Fruit fly (Drosophila melanogaster) whole organism, embryonic: ENCODE measurements around the gene me31B.
A peak's percentile ranks its signal among the peaks of the same experiment; 100 is the strongest.

Source experiments
- CG11696 ChIP-seq: fragments of 200-800 bp; sonication (Bioruptor generic); IDR thresholded peaks from 2 replicates; pipeline ENCODE4 v1.3.6; 2022; ENCODE audit warnings: missing biosample characterization, missing genetic modification characterization
- CG11723 ChIP-seq: fragments of 200-800 bp; sonication (Bioruptor generic); optimal IDR thresholded peaks from 2 replicates; lab custom pipeline; 2017; ENCODE audit warnings: missing biosample characterization, mild to moderate bottlenecking, missing genetic modification characterization
- CG12659 ChIP-seq: fragments of 200-800 bp; sonication (Bioruptor generic); optimal IDR thresholded peaks from 3 replicates; lab custom pipeline; 2017; ENCODE audit warnings: mild to moderate bottlenecking, missing biosample characterization, missing genetic modification reagents, missing genetic modification characterization
- CG17361 ChIP-seq: fragments of 200-800 bp; sonication (Bioruptor generic); IDR thresholded peaks from 3 replicates; pipeline ENCODE4 v1.3.6; 2022; ENCODE audit warnings: missing biosample characterization, missing genetic modification characterization
- CG17568 ChIP-seq: fragments of 200-800 bp; sonication (Bioruptor generic); optimal IDR thresholded peaks from 2 replicates; lab custom pipeline; 2018; ENCODE audit warnings: missing biosample characterization, mild to moderate bottlenecking, missing genetic modification characterization, moderate library complexity
- CG18476 ChIP-seq: fragments of 200-800 bp; sonication (Bioruptor generic); optimal IDR thresholded peaks from 2 replicates; lab custom pipeline; 2016; ENCODE audit warnings: missing biosample characterization, mild to moderate bottlenecking, missing genetic modification characterization
- CG3065 ChIP-seq: fragments of 200-800 bp; sonication (Bioruptor generic); optimal IDR thresholded peaks from 2 replicates; lab custom pipeline; 2016; ENCODE audit warnings: missing biosample characterization, missing genetic modification characterization
- CG4328 ChIP-seq: fragments of 200-800 bp; sonication (Bioruptor generic); optimal IDR thresholded peaks from 3 replicates; lab custom pipeline; 2017; ENCODE audit warnings: missing biosample characterization, missing genetic modification reagents, missing genetic modification characterization
- CG4404 ChIP-seq: fragments of 200-800 bp; sonication (Bioruptor generic); IDR thresholded peaks from 2 replicates; pipeline ENCODE4 v1.3.6; 2022; ENCODE audit warnings: missing biosample characterization, missing genetic modification characterization
- CG6765 ChIP-seq: fragments of 200-800 bp; sonication (Bioruptor generic); optimal IDR thresholded peaks from 3 replicates; lab custom pipeline; 2017; ENCODE audit warnings: missing biosample characterization, mild to moderate bottlenecking, missing genetic modification characterization
- CG7963 ChIP-seq: fragments of 200-800 bp; sonication (Bioruptor generic); IDR thresholded peaks from 3 replicates; pipeline ENCODE4 v1.3.6; 2022; ENCODE audit warnings: missing biosample characterization, missing genetic modification characterization; ENCODE audit not compliant: partially characterized antibody
- CG9727 ChIP-seq: fragments of 200-800 bp; sonication (Bioruptor generic); optimal IDR thresholded peaks from 3 replicates; lab custom pipeline; 2017; ENCODE audit warnings: missing biosample characterization, mild to moderate bottlenecking, missing genetic modification characterization
- CHES-1-like ChIP-seq: fragments of 200-800 bp; sonication (Bioruptor generic); optimal IDR thresholded peaks from 2 replicates; lab custom pipeline; 2016; ENCODE audit warnings: missing biosample characterization, missing genetic modification characterization
- CkIIα-i1 ChIP-seq: fragments of 200-800 bp; sonication (Bioruptor generic); IDR thresholded peaks from 2 replicates; pipeline ENCODE4 v1.3.6; 2022; ENCODE audit warnings: missing biosample characterization, missing genetic modification characterization
- Drgx ChIP-seq: fragments of 200-800 bp; sonication (Bioruptor generic); IDR thresholded peaks from 2 replicates; pipeline ENCODE4 v1.3.6; 2022; ENCODE audit warnings: missing biosample characterization, missing genetic modification characterization
- H15 ChIP-seq: fragments of 200-800 bp; sonication (Bioruptor generic); IDR thresholded peaks from 3 replicates; pipeline ENCODE4 v1.3.6; 2022; ENCODE audit warnings: missing biosample characterization, missing genetic modification characterization
- MBD-R2 ChIP-seq: fragments of 200-800 bp; sonication (Bioruptor generic); IDR thresholded peaks from 2 replicates; pipeline ENCODE4 v1.3.6; 2022; ENCODE audit warnings: missing biosample characterization, missing genetic modification characterization
- MTF-1 ChIP-seq: fragments of 200-800 bp; sonication (Bioruptor generic); optimal IDR thresholded peaks from 2 replicates; lab custom pipeline; 2018; ENCODE audit warnings: missing biosample characterization, mild to moderate bottlenecking, missing genetic modification characterization, borderline replicate concordance
- Mad ChIP-seq: fragments of 200-800 bp; sonication (Bioruptor generic); optimal IDR thresholded peaks from 2 replicates; lab custom pipeline; 2016; ENCODE audit warnings: missing biosample characterization, missing genetic modification characterization
- NC2α ChIP-seq: fragments of 200-800 bp; sonication (Bioruptor generic); optimal IDR thresholded peaks from 2 replicates; lab custom pipeline; 2016; ENCODE audit warnings: missing biosample characterization, missing genetic modification characterization
- Nf-YC ChIP-seq: fragments of 200-800 bp; optimal IDR thresholded peaks from 3 replicates; lab custom pipeline; 2019; ENCODE audit warnings: missing biosample characterization, mild to moderate bottlenecking, missing genetic modification characterization, moderate library complexity
- NfI ChIP-seq: fragments of 200-800 bp; sonication (Bioruptor generic); optimal IDR thresholded peaks from 3 replicates; lab custom pipeline; 2018; ENCODE audit warnings: missing biosample characterization, mild to moderate bottlenecking, missing genetic modification characterization, moderate library complexity
- Oaz ChIP-seq: fragments of 200-800 bp; sonication (Bioruptor generic); IDR thresholded peaks from 2 replicates; pipeline ENCODE4 v1.3.6; 2022; ENCODE audit warnings: missing biosample characterization, missing genetic modification characterization
- Sox100B ChIP-seq: fragments of 200-800 bp; sonication (Bioruptor generic); optimal IDR thresholded peaks from 3 replicates; lab custom pipeline; 2018; ENCODE audit warnings: missing biosample characterization, mild to moderate bottlenecking, missing genetic modification characterization
- amos ChIP-seq: fragments of 200-800 bp; sonication (Bioruptor generic); IDR thresholded peaks from 2 replicates; pipeline ENCODE4 v1.3.6; 2022; ENCODE audit warnings: missing biosample characterization, missing genetic modification characterization; ENCODE audit not compliant: partially characterized antibody
- az2 ChIP-seq: fragments of 200-800 bp; sonication (Bioruptor generic); optimal IDR thresholded peaks from 3 replicates; lab custom pipeline; 2016; ENCODE audit warnings: missing biosample characterization, missing genetic modification characterization
- bbx ChIP-seq: fragments of 200-800 bp; sonication (Bioruptor generic); IDR thresholded peaks from 2 replicates; pipeline ENCODE4 v1.3.6; 2022; ENCODE audit warnings: missing biosample characterization, missing genetic modification characterization; ENCODE audit not compliant: partially characterized antibody
- bcd ChIP-seq: fragments of 200-800 bp; sonication (Bioruptor generic); optimal IDR thresholded peaks from 2 replicates; lab custom pipeline; 2017; ENCODE audit warnings: missing biosample characterization, mild to moderate bottlenecking, missing genetic modification characterization
- btn ChIP-seq: fragments of 200-800 bp; sonication (Bioruptor generic); optimal IDR thresholded peaks from 2 replicates; lab custom pipeline; 2016; ENCODE audit warnings: missing biosample characterization, missing genetic modification characterization
- corto ChIP-seq: fragments of 200-800 bp; sonication (Bioruptor generic); optimal IDR thresholded peaks from 2 replicates; lab custom pipeline; 2016; ENCODE audit warnings: missing biosample characterization, mild to moderate bottlenecking, missing genetic modification characterization, moderate library complexity
- croc ChIP-seq: fragments of 200-800 bp; sonication (Bioruptor generic); conservative IDR thresholded peaks from 3 replicates; pipeline ENCODE4 v1.3.6; 2022; ENCODE audit warnings: missing biosample characterization, missing genetic modification characterization
- crp ChIP-seq, 2 experiments: fragments of 200-800 bp; sonication (Bioruptor generic); optimal IDR thresholded peaks; 2 replicates in 1 of 2; 3 replicates in 1 of 2; lab custom pipeline; 2017; ENCODE audit warnings: missing biosample characterization in 2 of 2, missing genetic modification characterization in 2 of 2, mild to moderate bottlenecking in 1 of 2, moderate library complexity in 1 of 2
- eve ChIP-seq, 2 experiments: fragments of >200 bp; optimal IDR thresholded peaks; 2 replicates each; lab custom pipeline; 2017; ENCODE audit warnings: missing biosample characterization in 2 of 2, missing genetic modification characterization in 2 of 2
- fd102C ChIP-seq: fragments of 200-800 bp; sonication (Bioruptor generic); optimal IDR thresholded peaks from 2 replicates; lab custom pipeline; 2018; ENCODE audit warnings: missing biosample characterization, mild to moderate bottlenecking, missing genetic modification characterization, moderate library complexity
- fd3F ChIP-seq: fragments of 200-800 bp; sonication (Bioruptor generic); optimal IDR thresholded peaks from 2 replicates; lab custom pipeline; 2018; ENCODE audit warnings: missing biosample characterization, mild to moderate bottlenecking, missing genetic modification characterization, moderate library complexity
- gsb-n ChIP-seq: fragments of 200-800 bp; sonication (Bioruptor generic); optimal IDR thresholded peaks from 3 replicates; lab custom pipeline; 2018; ENCODE audit warnings: missing biosample characterization, mild to moderate bottlenecking, missing genetic modification characterization
- hkb ChIP-seq, 2 experiments: fragments of 200-800 bp in 1 of 2; fragments of >200 bp in 1 of 2; sonication (Bioruptor generic) in 1 of 2; IDR thresholded peaks in 1 of 2; optimal IDR thresholded peaks in 1 of 2; 2 replicates each; pipeline versions ENCODE4 v1.3.6 to Lab custom; 2017 to 2022; ENCODE audit warnings: missing biosample characterization in 1 of 2, missing genetic modification characterization in 1 of 2
- jing ChIP-seq: fragments of 200-800 bp; sonication (Bioruptor generic); optimal IDR thresholded peaks from 2 replicates; lab custom pipeline; 2018; ENCODE audit warnings: missing biosample characterization, mild to moderate bottlenecking, missing genetic modification characterization
- lola ChIP-seq, 3 experiments: fragments of >200 bp in 2 of 3; fragments of 200-800 bp in 1 of 3; sonication (Bioruptor generic) in 1 of 3; optimal IDR thresholded peaks; 2 replicates each; lab custom pipeline; 2017 to 2019; ENCODE audit warnings: missing biosample characterization in 3 of 3, missing genetic modification characterization in 3 of 3, mild to moderate bottlenecking in 1 of 3, moderate library complexity in 1 of 3
- pfk ChIP-seq: fragments of 200-800 bp; sonication (Bioruptor generic); optimal IDR thresholded peaks from 2 replicates; lab custom pipeline; 2018; ENCODE audit warnings: missing biosample characterization, mild to moderate bottlenecking, missing genetic modification characterization, moderate library complexity
- pnt ChIP-seq: fragments of 200-800 bp; sonication (Bioruptor generic); optimal IDR thresholded peaks from 3 replicates; lab custom pipeline; 2016; ENCODE audit warnings: missing biosample characterization, missing genetic modification characterization
- sc ChIP-seq, 3 experiments: fragments of >200 bp in 2 of 3; fragments of 200-800 bp in 1 of 3; sonication (Bioruptor generic) in 1 of 3; optimal IDR thresholded peaks; 2 replicates in 2 of 3; 3 replicates in 1 of 3; lab custom pipeline; 2017; ENCODE audit warnings: mild to moderate bottlenecking in 1 of 3, missing biosample characterization in 1 of 3, missing genetic modification characterization in 1 of 3, missing genetic modification reagents in 1 of 3
- sr ChIP-seq: fragments of 200-800 bp; sonication (Bioruptor generic); IDR thresholded peaks from 3 replicates; pipeline ENCODE4 v1.3.6; 2022; ENCODE audit warnings: missing biosample characterization, missing genetic modification characterization
- tio ChIP-seq: fragments of 200-800 bp; sonication (Bioruptor generic); optimal IDR thresholded peaks from 2 replicates; lab custom pipeline; 2017; ENCODE audit warnings: missing biosample characterization, missing genetic modification characterization, inconsistent platforms
- tx ChIP-seq: fragments of 200-800 bp; sonication (Bioruptor generic); optimal IDR thresholded peaks from 2 replicates; lab custom pipeline; 2016; ENCODE audit warnings: missing biosample characterization, missing genetic modification characterization
- zfh1 ChIP-seq: fragments of 200-800 bp; sonication (Bioruptor generic); IDR thresholded peaks from 3 replicates; pipeline ENCODE4 v1.3.6; 2022; ENCODE audit warnings: missing biosample characterization, missing genetic modification characterization
- zfh2 ChIP-seq: fragments of 200-800 bp; sonication (Bioruptor generic); optimal IDR thresholded peaks from 2 replicates; lab custom pipeline; 2016; ENCODE audit warnings: missing biosample characterization, missing genetic modification characterization

The me31B gene

DNA sequence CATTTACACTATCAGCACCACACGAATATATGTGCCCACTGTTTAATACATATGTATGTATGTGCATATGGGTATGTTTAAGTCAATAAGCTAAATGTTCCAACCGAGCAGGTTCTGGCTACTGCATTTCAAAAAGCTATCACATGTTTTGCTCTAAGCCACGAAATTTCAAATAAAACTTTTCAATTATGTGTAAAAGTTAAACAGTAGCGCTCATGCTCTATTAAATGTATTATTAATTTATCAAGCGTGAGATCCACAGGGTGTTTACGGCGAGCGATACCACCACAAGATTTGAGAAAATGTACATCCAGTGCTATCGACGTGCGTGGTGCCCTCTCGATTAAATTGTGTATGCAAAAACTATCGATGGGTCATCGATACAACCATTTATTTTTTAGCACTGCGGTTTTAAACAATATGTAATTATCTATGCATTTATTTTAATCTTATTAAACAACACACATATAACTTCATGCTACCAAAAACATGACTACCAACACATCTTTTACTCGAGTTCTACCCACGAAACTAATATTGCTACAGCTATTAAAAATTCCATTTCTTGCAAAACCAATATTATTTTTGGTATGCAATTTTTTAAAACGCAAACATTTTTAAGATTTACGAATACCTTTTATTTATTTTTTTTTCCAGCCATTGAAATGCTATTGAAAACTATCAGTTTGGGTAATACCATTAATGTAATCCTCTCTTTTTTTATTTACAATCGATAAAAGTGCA is 21.8 kb downstream of the me31B start, which contains the start of gene Pten (continued):
- TF ChIP-seq az2 (GFP tag; lab: Kevin White, UChicago) (peak; percentile 62), CG17568 (no peak), jing (no peak), Mad (GFP tag; lab: Kevin White, UChicago) (peak; percentile 43), CHES-1-like (peak; percentile 29), CG11723 (GFP tag; lab: Kevin White, UChicago) (no peak), tio (GFP tag; lab: Kevin White, UChicago) (no peak), amos (GFP tag; lab: Robert Waterston, UW) (peak; percentile 90; the same call in 1 of the 2 replicates), Drgx (no peak), CG12659 (GFP tag; lab: Kevin White, UChicago) (peak; percentile 82), Nf-YC (tag; lab: Kevin White, UChicago) (peak; percentile 54), MBD-R2 (GFP tag; lab: Robert Waterston, UW) (peak; percentile 44; the same call in 1 of the 2 replicates), CG4404 (GFP tag; lab: Robert Waterston, UW) (no peak), H15 (GFP tag; lab: Robert Waterston, UW) (no peak), fd3F (GFP tag; lab: Kevin White, UChicago) (peak; percentile 42), crp (GFP tag; optimal IDR thresholded peaks at IDR 0.05; lab: Kevin White, UChicago) (peak in 1 of 2 experiments; percentile 15), hkb (optimal IDR thresholded peaks at IDR 0.05; lab: Kevin White, UChicago) (no peak), hkb (GFP tag; IDR thresholded peaks at IDR 0.05; lab: Robert Waterston, UW) (peak; percentile 59; the same call in 1 of the 2 replicates), btn (peak; percentile 23), CG4328 (GFP tag; lab: Kevin White, UChicago) (peak; percentile 45), zfh1 (GFP tag; lab: Robert Waterston, UW) (peak; percentile 58; the same call in 2 of the 3 replicates), CG9727 (GFP tag; lab: Kevin White, UChicago) (peak; percentile 90), CG18476 (GFP tag; lab: Kevin White, UChicago) (peak; percentile 68), sc (optimal IDR thresholded peaks at IDR 0.05; lab: Kevin White, UChicago) (no peak), sc (GFP tag; optimal IDR thresholded peaks at IDR 0.05; lab: Kevin White, UChicago) (peak; percentile 9), tx (GFP tag; lab: Kevin White, UChicago) (peak; percentile 64), zfh2 (GFP tag; lab: Kevin White, UChicago) (peak; percentile 43), CG7963 (GFP tag; lab: Robert Waterston, UW) (peak; percentile 90), bcd (GFP tag; lab: Kevin White, UChicago) (no peak), croc (peak; percentile 31; the same call in 2 of the 3 replicates), pnt (GFP tag; lab: Kevin White, UChicago) (peak; percentile 58), corto (GFP tag; lab: Kevin White, UChicago) (peak; percentile 12), bbx (GFP tag; lab: Robert Waterston, UW) (peak; percentile 89), CkIIα-i1 (GFP tag; lab: Robert Waterston, UW) (no peak), lola (GFP tag; optimal IDR thresholded peaks at IDR 0.05; lab: Kevin White, UChicago) (peak in 1 of 3 experiments; percentile 84), gsb-n (tag; lab: Kevin White, UChicago) (no peak), eve (GFP tag; optimal IDR thresholded peaks at IDR 0.05; lab: Kevin White, UChicago) (peak in 1 of 2 experiments; percentile 8), Sox100B (GFP tag; lab: Kevin White, UChicago) (peak; percentile 63), CG3065 (peak; percentile 7), Oaz (GFP tag; lab: Robert Waterston, UW) (no peak), sr (GFP tag; lab: Robert Waterston, UW) (no peak), NC2α (peak; percentile 31), pfk (GFP tag; lab: Kevin White, UChicago) (peak; percentile 61), MTF-1 (no peak), fd102C (GFP tag; lab: Kevin White, UChicago) (peak; percentile 44), NfI (GFP tag; lab: Kevin White, UChicago) (peak; percentile 64), CG6765 (peak; percentile 37), CG11696 (GFP tag; lab: Robert Waterston, UW) (0 out of 2 replicates have a peak, but pooled peaks have one; percentile 33), CG17361 (GFP tag; lab: Robert Waterston, UW) (peak; percentile 89; the same call in 2 of the 3 replicates)
